Fruit fly (Drosophila melanogaster): ENCODE measurements around the gene ais.

The ais gene

dm6 chr3L:17804511-17804910 is at the start of gene ais:
Gene ais (minus strand): TSS chr3L:17804715.
- no peak for TF ChIP-seq noc (tag; optimal IDR thresholded peaks at IDR 0.05)

DNA sequence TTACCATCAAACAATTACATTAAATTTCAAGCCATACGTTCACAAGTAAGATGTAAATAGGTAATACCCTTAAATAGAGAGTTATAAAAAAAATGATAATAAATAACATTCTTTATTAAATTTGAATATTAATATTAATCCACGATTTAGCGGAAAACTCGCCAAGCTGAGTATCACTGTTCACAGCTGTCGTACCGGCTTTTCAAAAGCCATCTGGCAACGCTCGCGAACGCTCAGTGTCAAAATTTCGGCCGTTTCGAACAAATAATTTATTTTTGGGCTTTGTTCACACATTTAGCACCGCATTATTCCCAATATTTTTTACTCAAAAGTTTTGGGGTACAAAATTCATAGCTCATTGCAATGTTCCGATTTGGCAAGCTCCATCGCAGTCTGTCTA is 45.0 kb upstream of the ais start, which contains the start of gene TrpRS-m:
Gene TrpRS-m (plus strand): TSS at position 211 of the 400 bp plus-strand sequence.
- TF ChIP-seq noc (tag; optimal IDR thresholded peaks at IDR 0.05): no peak

DNA sequence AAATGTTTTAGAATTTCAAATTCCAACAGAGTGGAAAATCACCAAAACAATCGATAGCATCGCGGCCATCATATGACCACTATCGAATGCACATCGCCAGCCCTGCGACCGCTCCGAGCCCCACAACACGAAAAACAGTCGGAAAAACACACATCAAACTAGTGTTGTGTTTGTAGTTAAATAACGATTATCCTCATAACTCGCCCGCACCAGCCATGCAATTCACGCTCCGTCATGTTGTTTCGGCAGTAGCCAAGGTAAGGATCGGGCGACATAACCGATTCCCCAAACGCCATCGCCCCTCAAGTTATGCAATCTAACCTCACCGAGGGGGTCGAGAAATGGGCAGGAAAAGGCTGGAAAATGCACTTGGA is 42.5 kb upstream of the ais start:
- TF ChIP-seq noc (tag; optimal IDR thresholded peaks at IDR 0.05): no peak

dm6 chr3L:17846169-17846981 is 41.9 kb upstream of the ais start, which contains the start of the genes MED19 and CG7430:
Gene MED19 (minus strand): TSS chr3L:17846501.
Gene CG7430 (plus strand): TSS chr3L:17846916.
- peak; percentile 68 for TF ChIP-seq noc (tag; optimal IDR thresholded peaks at IDR 0.05)

DNA sequence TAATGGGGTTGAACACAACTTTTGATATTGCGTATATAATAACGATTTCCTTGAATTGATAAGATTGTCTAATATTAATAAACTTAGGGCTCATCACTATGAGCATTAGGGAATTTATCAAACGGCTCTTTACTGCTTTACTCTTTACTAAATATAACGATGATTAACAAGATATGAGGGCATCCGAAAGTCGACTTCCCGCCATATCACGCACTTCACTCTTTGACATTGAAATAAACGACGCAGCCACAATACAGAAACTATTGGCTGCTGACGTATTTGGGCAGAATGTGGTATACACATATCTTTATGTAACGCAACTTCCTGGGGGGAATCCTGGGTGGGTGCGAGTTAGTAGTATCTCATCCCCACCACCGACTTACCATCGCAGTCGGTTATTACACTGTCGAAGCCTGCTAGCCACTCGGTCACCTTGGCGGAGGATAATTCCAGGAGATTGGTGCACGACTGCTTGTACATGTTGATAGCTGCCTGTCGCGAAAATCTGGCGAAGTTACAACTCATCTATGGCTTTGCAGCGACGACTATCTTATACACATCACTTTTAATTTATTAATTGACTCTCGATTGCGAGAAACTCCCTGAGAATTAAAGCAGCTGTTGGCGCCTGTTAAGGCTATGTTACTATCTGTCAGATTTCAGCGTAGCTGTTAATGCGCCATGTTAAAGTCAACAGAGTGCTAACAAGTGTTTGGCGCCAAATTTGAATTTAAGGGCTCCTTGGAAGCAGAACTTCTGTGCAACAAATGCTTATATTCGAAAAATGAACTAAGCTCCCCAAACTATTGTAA is 38.6 kb upstream of the ais start, which contains the start of gene CG5567:
Gene CG5567 (minus strand): TSS at position 653 of the 812 bp plus-strand sequence.
- no peak for TF ChIP-seq noc (tag; optimal IDR thresholded peaks at IDR 0.05)

DNA sequence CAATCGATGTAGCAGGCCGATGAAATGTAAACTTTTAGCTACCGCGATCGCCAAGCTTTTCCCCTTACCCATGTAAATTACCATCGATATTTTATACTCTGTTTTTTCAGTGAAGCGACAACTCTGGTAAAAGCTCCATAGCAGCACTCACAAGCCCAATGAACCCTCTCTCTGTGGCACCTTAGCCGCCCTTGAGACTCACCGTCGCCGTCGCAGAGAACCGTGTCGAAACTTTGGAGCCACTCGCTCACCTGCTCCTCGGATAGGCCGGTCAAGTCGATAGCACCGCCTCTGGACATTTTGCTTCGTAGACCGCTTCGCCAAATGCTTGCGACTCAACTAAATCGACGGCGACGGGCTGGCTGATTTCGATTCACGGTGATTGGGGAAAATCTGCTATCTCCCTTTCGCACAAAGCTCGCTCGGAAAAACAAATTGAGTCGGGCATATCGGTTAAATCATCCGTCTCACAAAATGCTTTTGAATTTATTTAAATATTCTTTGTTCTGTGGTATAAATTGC is 36.6 kb upstream of the ais start, which contains the start of gene CG5577:
Gene CG5577 (minus strand): TSS at position 343 of the 522 bp plus-strand sequence.
- peak; percentile 60 for TF ChIP-seq noc (tag; optimal IDR thresholded peaks at IDR 0.05)

DNA sequence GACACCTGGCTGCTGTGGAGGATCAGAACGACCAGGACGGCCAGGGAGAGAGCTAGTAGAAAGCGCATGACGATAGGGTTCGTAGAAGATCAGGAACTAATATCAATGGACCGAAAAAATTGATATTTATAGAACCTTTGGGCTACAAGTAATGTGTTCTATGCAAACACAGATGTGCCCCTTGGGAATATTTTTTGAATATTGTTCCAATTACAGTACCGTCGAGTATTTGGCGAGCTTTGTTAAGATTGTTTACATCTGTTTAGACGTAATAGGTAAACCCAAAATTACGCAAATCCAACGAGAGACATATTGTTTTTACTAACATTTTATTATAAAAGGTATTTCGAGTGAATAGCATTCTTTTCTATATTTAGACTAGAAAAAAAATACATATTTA is 30.6 kb upstream of the ais start, which contains the start of gene CG32189:
Gene CG32189 (minus strand): TSS at position 101 of the 400 bp plus-strand sequence.
- no peak for TF ChIP-seq noc (tag; optimal IDR thresholded peaks at IDR 0.05)

DNA sequence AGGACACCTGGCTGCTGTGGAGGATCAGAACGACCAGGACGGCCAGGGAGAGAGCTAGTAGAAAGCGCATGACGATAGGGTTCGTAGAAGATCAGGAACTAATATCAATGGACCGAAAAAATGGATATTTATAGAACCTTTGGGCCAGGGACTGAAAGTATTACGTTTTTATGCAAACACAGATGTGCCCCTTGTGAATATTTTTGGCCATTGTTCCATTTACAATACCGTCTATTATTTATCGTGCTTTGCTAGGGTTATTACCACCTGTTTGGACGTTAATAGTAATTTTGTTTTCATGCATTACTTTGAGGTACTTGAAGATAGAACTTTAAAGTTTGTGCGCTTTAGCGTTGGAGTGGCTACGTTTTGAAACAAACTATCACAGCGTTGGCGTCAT is 29.0 kb upstream of the ais start, which contains the start of gene CG32188:
Gene CG32188 (minus strand): TSS at position 101 of the 400 bp plus-strand sequence.
- no peak for TF ChIP-seq noc (tag; optimal IDR thresholded peaks at IDR 0.05)

DNA sequence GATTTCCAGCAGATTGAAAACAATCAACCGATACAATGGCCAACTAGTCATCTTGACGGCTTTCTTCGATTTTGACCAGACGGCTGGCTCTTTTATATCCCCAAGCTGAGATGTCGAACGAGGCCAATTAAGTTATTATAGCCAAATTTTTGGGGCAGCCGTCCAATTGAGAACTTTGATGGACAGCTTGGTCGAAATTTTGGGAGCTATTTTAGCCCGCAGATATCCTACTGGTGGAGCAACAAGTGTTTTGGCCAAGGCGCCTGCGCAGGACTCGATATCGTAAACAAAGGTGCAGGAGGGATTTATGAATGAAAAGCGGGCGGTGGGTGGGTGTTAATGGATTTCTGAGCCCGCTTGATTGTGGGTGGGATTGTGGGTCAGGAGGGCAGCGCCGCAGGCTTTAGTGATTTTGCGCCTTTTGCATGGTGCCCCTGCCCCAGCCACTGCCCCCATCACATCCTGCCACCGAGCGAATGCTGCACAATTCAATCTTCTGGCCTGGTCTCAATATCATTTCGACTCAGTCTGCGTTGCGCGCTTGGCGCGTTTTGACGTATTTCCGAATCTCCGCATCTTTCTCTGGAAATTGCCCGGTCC is 18.4 kb upstream of the ais start, which contains the start of the genes Ir75c and Grd:
Gene Ir75c (minus strand): TSS at position 51 of the 600 bp plus-strand sequence.
Gene Grd (plus strand): TSS at position 550 of the 600 bp plus-strand sequence.
- no peak for TF ChIP-seq noc (tag; optimal IDR thresholded peaks at IDR 0.05)

- TF ChIP-seq noc (tag; optimal IDR thresholded peaks at IDR 0.05): no peak
These were observed 15.6 kb upstream of the ais start, which contains the start of gene Ir75b for dm6 chr3L:17820093-17820492. Gene Ir75b (minus strand): TSS chr3L:17820193.

dm6 chr3L:17817821-17818220 is 13.3 kb upstream of the ais start, which contains the start of gene Ir75a:
Gene Ir75a (minus strand): TSS chr3L:17817921.
- TF ChIP-seq noc (tag; optimal IDR thresholded peaks at IDR 0.05): no peak

DNA sequence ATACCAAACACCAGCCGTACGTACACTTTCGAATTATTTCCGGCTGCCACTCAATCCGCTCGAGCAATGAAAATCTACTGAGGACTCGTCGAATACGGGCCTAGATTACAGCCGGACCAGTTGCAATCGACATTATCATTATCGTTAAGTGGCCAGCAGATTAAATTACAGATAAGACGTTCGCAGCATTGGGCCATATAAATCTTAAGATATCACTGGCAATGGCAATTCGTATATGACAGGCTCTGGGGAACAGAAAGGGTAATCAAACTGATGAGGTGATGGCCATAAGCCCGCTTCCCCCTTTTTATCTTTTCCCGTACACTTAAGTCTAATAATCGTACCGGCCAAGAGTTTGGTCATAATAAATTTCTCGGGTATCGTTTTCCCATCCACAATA is 9.5 kb upstream of the ais start, which contains the start of gene Cln3:
Gene Cln3 (minus strand): TSS at position 84 of the 400 bp plus-strand sequence.
- peak; percentile 80 for TF ChIP-seq noc (tag; optimal IDR thresholded peaks at IDR 0.05)

DNA sequence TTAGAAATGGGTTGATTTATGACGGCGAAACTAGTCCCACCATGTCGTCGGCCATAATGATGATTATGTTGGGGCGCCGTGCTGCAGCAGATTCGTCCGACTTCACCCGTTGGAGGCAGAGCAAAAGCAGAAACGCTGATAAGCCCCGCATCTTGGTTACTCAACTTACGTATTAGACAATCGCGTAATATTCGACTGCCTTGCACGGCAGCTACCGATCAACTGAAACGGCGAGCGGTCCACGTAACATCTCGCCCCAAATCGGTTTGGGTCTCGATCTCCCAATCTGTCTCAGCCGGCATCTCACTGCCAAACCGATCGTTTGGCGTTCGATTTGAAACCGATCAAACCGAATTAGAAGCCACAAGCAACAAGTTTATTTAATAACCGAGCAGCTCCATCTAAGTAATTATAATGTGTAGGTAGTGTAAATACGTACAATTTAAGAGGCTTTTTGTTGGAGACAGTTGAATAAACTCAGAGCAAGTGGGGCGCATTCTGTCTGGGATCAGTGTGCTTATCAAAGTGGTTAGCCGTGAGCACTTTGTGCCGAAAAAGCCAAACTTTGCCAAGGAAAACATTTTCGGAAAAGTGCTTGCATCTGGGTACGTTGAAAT is 4.2 kb upstream of the ais start, which contains the start of gene CG32191:
Gene CG32191 (minus strand): TSS at position 550 of the 617 bp plus-strand sequence.
- TF ChIP-seq noc (tag; optimal IDR thresholded peaks at IDR 0.05): no peak

dm6 chr3L:17806357-17807025 is 2.0 kb upstream of the ais start, which contains the start of gene CG32187:
Gene CG32187 (minus strand): TSS chr3L:17806365.
- TF ChIP-seq noc (tag; optimal IDR thresholded peaks at IDR 0.05): no peak
